Fruit fly (Drosophila melanogaster): ENCODE results near the gene CG4199.
A peak's percentile ranks its signal among the peaks of the same experiment; 100 is the strongest.

The CG4199 gene

DNA sequence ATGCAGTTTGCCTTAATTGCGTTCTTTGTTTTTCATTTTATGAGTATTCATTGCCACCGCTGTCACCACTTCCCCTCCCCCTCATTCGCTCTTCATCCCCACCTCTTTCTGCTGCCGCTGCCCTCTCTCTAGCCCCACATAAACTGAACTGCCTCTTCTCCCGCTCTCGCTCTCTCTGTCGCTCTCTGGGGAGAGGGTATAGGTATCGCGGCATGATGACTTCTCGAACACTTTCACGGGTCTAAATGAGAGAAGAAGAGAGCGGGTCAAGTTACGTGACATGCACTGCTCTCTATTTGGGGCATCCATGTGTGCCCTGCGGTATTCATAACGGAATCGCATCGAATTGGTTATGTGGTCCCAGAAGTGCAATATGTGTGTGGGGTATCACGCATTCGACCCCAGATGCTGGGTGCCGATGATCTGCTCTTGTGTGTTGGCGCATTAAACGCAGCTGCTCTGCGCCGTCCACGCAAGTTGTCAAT, 10.4 kb upstream of the CG4199 start (continued):
- peak; percentile 71 for TF ChIP-seq CG43689 (GFP tag; IDR thresholded peaks at IDR 0.05)
- peak; percentile 68 for TF ChIP-seq CG4424 (GFP tag; optimal IDR thresholded peaks at IDR 0.05)
- peak; percentile 74 for TF ChIP-seq CG3847 (GFP tag; IDR thresholded peaks at IDR 0.05)
- TF ChIP-seq CG12299 (tag; optimal IDR thresholded peaks at IDR 0.05): peak; percentile 65
- TF ChIP-seq CG12236 (GFP tag; optimal IDR thresholded peaks at IDR 0.05): peak; percentile 58
- peak; percentile 64 for TF ChIP-seq al (GFP tag; IDR thresholded peaks at IDR 0.05)
- peak; percentile 22 for TF ChIP-seq slou (GFP tag; optimal IDR thresholded peaks at IDR 0.05)
- TF ChIP-seq psq (GFP tag; optimal IDR thresholded peaks at IDR 0.05): peak; percentile 40
- peak; percentile 77 for TF ChIP-seq CG2120 (GFP tag; optimal IDR thresholded peaks at IDR 0.05)
- TF ChIP-seq inv (GFP tag; IDR thresholded peaks at IDR 0.05; ENCODE audit: partially characterized antibody): no peak
- peak; percentile 60 for TF ChIP-seq HmgD (GFP tag; optimal IDR thresholded peaks at IDR 0.05)
- peak; percentile 82 for TF ChIP-seq esg (GFP tag; conservative IDR thresholded peaks at IDR 0.05)
- peak; percentile 82 for TF ChIP-seq CG6689 (GFP tag; IDR thresholded peaks at IDR 0.05)
- TF ChIP-seq Camta (GFP tag; optimal IDR thresholded peaks at IDR 0.05): peak; percentile 84
- peak; percentile 86 for TF ChIP-seq wek (GFP tag; optimal IDR thresholded peaks at IDR 0.05)
- peak; percentile 39 for TF ChIP-seq CG13287 (GFP tag; IDR thresholded peaks at IDR 0.05; ENCODE audit: partially characterized antibody)
- peak; percentile 29 for TF ChIP-seq CG10431 (GFP tag; optimal IDR thresholded peaks at IDR 0.05)
- TF ChIP-seq CG1233 (GFP tag; optimal IDR thresholded peaks at IDR 0.05): peak; percentile 58
- TF ChIP-seq Pdp1 (GFP tag; optimal IDR thresholded peaks at IDR 0.05): peak; percentile 76 to 96
- peak; percentile 42; the same call in 1 of the 2 replicates for TF ChIP-seq dan (GFP tag; IDR thresholded peaks at IDR 0.05)
- no peak for TF ChIP-seq knrl (GFP tag; IDR thresholded peaks at IDR 0.05; ENCODE audit: partially characterized antibody)
- peak; percentile 71 for TF ChIP-seq CG9437 (GFP tag; optimal IDR thresholded peaks at IDR 0.05)
- TF ChIP-seq CG1602 (GFP tag; optimal IDR thresholded peaks at IDR 0.05): peak; percentile 77
- TF ChIP-seq CG14441 (GFP tag; IDR thresholded peaks at IDR 0.05): peak; percentile 93
- peak; percentile 63 for TF ChIP-seq CG10654 (GFP tag; optimal IDR thresholded peaks at IDR 0.05)
- TF ChIP-seq CG34224 (GFP tag; IDR thresholded peaks at IDR 0.05; ENCODE audit: partially characterized antibody): no peak
- peak; percentile 68 for TF ChIP-seq CG6272 (GFP tag; IDR thresholded peaks at IDR 0.05)
- TF ChIP-seq fd3F (GFP tag; optimal IDR thresholded peaks at IDR 0.05): peak; percentile 53
- peak; percentile 49 for TF ChIP-seq trem (tag; optimal IDR thresholded peaks at IDR 0.05)
- peak; percentile 71 for TF ChIP-seq HLH54F (GFP tag; optimal IDR thresholded peaks at IDR 0.05)
- TF ChIP-seq CG2129 (GFP tag; IDR thresholded peaks at IDR 0.05; ENCODE audit: partially characterized antibody): no peak
- peak; percentile 83 for TF ChIP-seq D19A (tag; optimal IDR thresholded peaks at IDR 0.05)
- no peak for TF ChIP-seq ato (GFP tag; IDR thresholded peaks at IDR 0.05; ENCODE audit: partially characterized antibody)
- peak; percentile 80; the same call in 2 of the 3 replicates for TF ChIP-seq Mrtf (GFP tag; IDR thresholded peaks at IDR 0.05)
- TF ChIP-seq org-1 (GFP tag; optimal IDR thresholded peaks at IDR 0.05): peak; percentile 85
- TF ChIP-seq CG3407 (GFP tag; optimal IDR thresholded peaks at IDR 0.05): peak; percentile 75
- peak; percentile 52 for TF ChIP-seq Sox100B (GFP tag; optimal IDR thresholded peaks at IDR 0.05)
- peak; percentile 48 for TF ChIP-seq Usf (GFP tag; optimal IDR thresholded peaks at IDR 0.05)
- TF ChIP-seq CG10565 (GFP tag; optimal IDR thresholded peaks at IDR 0.05): no peak
- TF ChIP-seq Dip2 (GFP tag; IDR thresholded peaks at IDR 0.05): peak; percentile 18; the same call in 1 of the 2 replicates
- TF ChIP-seq Lhr (GFP tag; optimal IDR thresholded peaks at IDR 0.05): no peak
- TF ChIP-seq Rx (GFP tag; IDR thresholded peaks at IDR 0.05): peak; percentile 74
- peak in 1 of 2 experiments; percentile 63 for TF ChIP-seq pan (optimal IDR thresholded peaks at IDR 0.05)
- peak; percentile 53 to 90 for TF ChIP-seq pan (GFP tag; optimal IDR thresholded peaks at IDR 0.05 in 1 of 2, IDR thresholded peaks at IDR 0.05 in 1 of 2)
- peak; percentile 63 for TF ChIP-seq Ets97D (GFP tag; optimal IDR thresholded peaks at IDR 0.05)
- TF ChIP-seq gcm2 (GFP tag; optimal IDR thresholded peaks at IDR 0.05): peak; percentile 32
- TF ChIP-seq CG11504 (tag; optimal IDR thresholded peaks at IDR 0.05): peak; percentile 79
- peak; percentile 74 for TF ChIP-seq grau (tag; optimal IDR thresholded peaks at IDR 0.05)
- 0 out of 2 replicates have a peak, but pooled peaks have one; percentile 48 for TF ChIP-seq cas (GFP tag; IDR thresholded peaks at IDR 0.05)
- peak; percentile 69 for TF ChIP-seq NC2α (GFP tag; optimal IDR thresholded peaks at IDR 0.05)
- TF ChIP-seq cad (GFP tag; optimal IDR thresholded peaks at IDR 0.05): no peak

Data from whole organism, embryonic.